Worm (Caenorhabditis elegans): Measurements from ENCODE around the gene hlh-33.

Gene hlh-33

ce11 chrIII:1893851-1894250 is 38.7 kb downstream of the hlh-33 start, which contains the start of the genes B0524.5 and B0524.2:
Gene B0524.5 (minus strand): TSS chrIII:1893890.
Gene B0524.2 (plus strand): TSS chrIII:1894057.
- TF ChIP-seq ceh-28 (tag; optimal IDR thresholded peaks at IDR 0.05) (peak; percentile 91), nhr-76 (tag; optimal IDR thresholded peaks at IDR 0.05) (no peak)

- TF ChIP-seq aha-1 (tag) (peak; percentile 63), lin-13 (GFP tag; optimal IDR thresholded peaks at IDR 0.05) (peak; percentile 1), lsy-2 (tag; optimal IDR thresholded peaks at IDR 0.05) (peak in 1 of 2 experiments; percentile 44)
These were observed 45.2 kb downstream of the hlh-33 start for ce11 chrIII:1900406-1900805.

- TF ChIP-seq ceh-82 (tag; optimal IDR thresholded peaks at IDR 0.05) (no peak), Y75B8A.6 (GFP tag; IDR thresholded peaks at IDR 0.05) (no peak), dpl-1 (GFP tag; optimal IDR thresholded peaks at IDR 0.05) (no peak), aha-1 (tag) (peak; percentile 91), dve-1 (tag; optimal IDR thresholded peaks at IDR 0.05; ENCODE audit: insufficient read depth) (no peak)
These were observed 48.8 kb downstream of the hlh-33 start for ce11 chrIII:1903966-1904365.

ce11 chrIII:1905589-1905988 is 50.4 kb downstream of the hlh-33 start, which contains the start of the genes B0524.6 and pqn-41:
Gene B0524.6 (minus strand): TSS chrIII:1905640.
Gene pqn-41 (plus strand): TSS chrIII:1905958.
- TF ChIP-seq dmd-6 (GFP tag; IDR thresholded peaks at IDR 0.05) = no peak
- TF ChIP-seq ceh-62 (tag; optimal IDR thresholded peaks at IDR 0.05) = no peak
- no peak for TF ChIP-seq hlh-11 (tag; optimal IDR thresholded peaks at IDR 0.05)
- TF ChIP-seq ces-1 (GFP tag; optimal IDR thresholded peaks at IDR 0.05) = no peak
- no peak for TF ChIP-seq ztf-7 (tag; optimal IDR thresholded peaks at IDR 0.05)
- TF ChIP-seq nhr-48 (tag; optimal IDR thresholded peaks at IDR 0.05) = no peak
- no peak for TF ChIP-seq snpc-1.2 (GFP tag; IDR thresholded peaks at IDR 0.05)
- no peak for TF ChIP-seq egl-43 (GFP tag; IDR thresholded peaks at IDR 0.05)
- peak; percentile 11 for TF ChIP-seq rbr-2 (tag; optimal IDR thresholded peaks at IDR 0.05)
- no peak for TF ChIP-seq Y105C5A.15 (GFP tag; IDR thresholded peaks at IDR 0.05)
- no peak for TF ChIP-seq lin-15B (tag; optimal IDR thresholded peaks at IDR 0.05)
- no peak for TF ChIP-seq ceh-82 (tag; optimal IDR thresholded peaks at IDR 0.05)
- TF ChIP-seq daf-8 (GFP tag; IDR thresholded peaks at IDR 0.05) = no peak
- TF ChIP-seq R02D3.7 (tag; optimal IDR thresholded peaks at IDR 0.05) = no peak
- no peak for TF ChIP-seq aly-2 (tag; optimal IDR thresholded peaks at IDR 0.05)
- no peak for TF ChIP-seq nhr-25 (tag; optimal IDR thresholded peaks at IDR 0.05; ENCODE audit: borderline replicate concordance, insufficient read depth)
- no peak for TF ChIP-seq ceh-28 (tag; optimal IDR thresholded peaks at IDR 0.05)
- TF ChIP-seq ctbp-1 (GFP tag; IDR thresholded peaks at IDR 0.05) = no peak
- TF ChIP-seq lsy-2 (tag; optimal IDR thresholded peaks at IDR 0.05) = peak in 1 of 2 experiments; percentile 90
- TF ChIP-seq mdt-29 (GFP tag; IDR thresholded peaks at IDR 0.05) = no peak
- TF ChIP-seq ama-1 (optimal IDR thresholded peaks at IDR 0.05) = no peak
- TF ChIP-seq ceh-44 (GFP tag; IDR thresholded peaks at IDR 0.05) = no peak
- no peak for TF ChIP-seq sdz-12 (GFP tag; optimal IDR thresholded peaks at IDR 0.05)
- TF ChIP-seq spr-1 (tag; optimal IDR thresholded peaks at IDR 0.05) = no peak
- no peak for TF ChIP-seq ZK337.2 (GFP tag; IDR thresholded peaks at IDR 0.05)
- no peak for TF ChIP-seq ceh-20 (GFP tag; IDR thresholded peaks at IDR 0.05)
- no peak for TF ChIP-seq skn-1 (tag; optimal IDR thresholded peaks at IDR 0.05)
- TF ChIP-seq F10B5.3 (tag; optimal IDR thresholded peaks at IDR 0.05) = no peak
- no peak for TF ChIP-seq fkh-10 (GFP tag; optimal IDR thresholded peaks at IDR 0.05)
- TF ChIP-seq T20F7.1 (GFP tag; optimal IDR thresholded peaks at IDR 0.05) = peak; percentile 98
- peak; percentile 75 for TF ChIP-seq mes-2 (tag; optimal IDR thresholded peaks at IDR 0.05; ENCODE audit: poor library complexity, severe bottlenecking)
- no peak for TF ChIP-seq T26A8.4 (GFP tag; IDR thresholded peaks at IDR 0.05)
- no peak for TF ChIP-seq gei-8 (GFP tag; optimal IDR thresholded peaks at IDR 0.05)
- TF ChIP-seq F37D6.2 (tag; optimal IDR thresholded peaks at IDR 0.05) = no peak
- no peak for TF ChIP-seq dmd-9 (GFP tag; IDR thresholded peaks at IDR 0.05)
- TF ChIP-seq hmg-1.1 (GFP tag; IDR thresholded peaks at IDR 0.05) = 0 out of 2 replicates have a peak, but pooled peaks have one; percentile 17
- TF ChIP-seq dmd-8 (GFP tag; IDR thresholded peaks at IDR 0.05) = no peak
- peak; percentile 97 for TF ChIP-seq Y48G9A.11 (GFP tag; IDR thresholded peaks at IDR 0.05)
- no peak for TF ChIP-seq nhr-102 (tag; optimal IDR thresholded peaks at IDR 0.05)
- TF ChIP-seq php-3 (GFP tag; IDR thresholded peaks at IDR 0.05) = no peak
